Worm (Caenorhabditis elegans): ENCODE results near the gene str-9.

DNA sequence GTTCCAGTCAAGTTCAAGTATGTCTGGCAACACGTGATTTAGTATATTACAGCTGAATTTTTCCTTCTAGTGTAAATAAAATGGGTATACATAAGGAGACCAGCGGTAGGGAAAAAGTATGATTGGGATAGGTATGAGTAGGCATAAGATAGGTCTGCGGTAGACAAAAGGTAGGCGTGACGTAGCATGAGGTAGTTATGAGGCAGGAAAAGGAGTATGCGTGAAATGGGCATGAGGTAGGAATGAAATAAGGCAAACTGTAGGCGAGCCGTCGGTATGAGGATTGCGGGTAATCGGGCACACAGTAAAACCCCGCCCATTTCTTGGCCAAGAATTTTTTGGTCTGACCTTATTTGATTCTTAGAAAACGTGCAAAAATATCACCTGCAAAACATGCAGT is 37.1 kb upstream of the str-9 start:
- TF ChIP-seq dao-5 (tag; optimal IDR thresholded peaks at IDR 0.05) = no peak
- TF ChIP-seq W03F9.2 (tag; optimal IDR thresholded peaks at IDR 0.05) = no peak
